Fruit fly (Drosophila melanogaster) whole organism, prepupa: Measurements from ENCODE around the gene CG2321.

Source experiments
- CG10669 ChIP-seq: fragments of 200-800 bp; sonication (Bioruptor generic); optimal IDR thresholded peaks from 3 replicates; lab custom pipeline; 2018; ENCODE audit warnings: missing biosample characterization, mild to moderate bottlenecking, missing genetic modification characterization, moderate library complexity
- CG11294 ChIP-seq: fragments of 200-800 bp; sonication (Bioruptor generic); IDR thresholded peaks from 2 replicates; pipeline ENCODE4 v1.3.6; 2022; ENCODE audit warnings: missing biosample characterization, missing genetic modification characterization
- CG11902 ChIP-seq: fragments of 200-800 bp; sonication (Bioruptor generic); optimal IDR thresholded peaks from 3 replicates; lab custom pipeline; 2016; ENCODE audit warnings: missing biosample characterization, missing genetic modification characterization
- CG15336 ChIP-seq: fragments of 200-800 bp; sonication (Bioruptor generic); IDR thresholded peaks from 2 replicates; pipeline ENCODE4 v1.3.6; 2022; ENCODE audit warnings: missing biosample characterization, missing genetic modification characterization
- CG1621 ChIP-seq: fragments of 200-800 bp; sonication (Bioruptor generic); optimal IDR thresholded peaks from 3 replicates; lab custom pipeline; 2018; ENCODE audit warnings: missing biosample characterization, mild to moderate bottlenecking, missing genetic modification characterization
- CG16779 ChIP-seq: fragments of 200-800 bp; sonication (Bioruptor generic); optimal IDR thresholded peaks from 3 replicates; lab custom pipeline; 2017; ENCODE audit warnings: missing biosample characterization, mild to moderate bottlenecking, missing genetic modification characterization
- CG3032 ChIP-seq: fragments of 200-800 bp; optimal IDR thresholded peaks from 2 replicates; lab custom pipeline; 2019; ENCODE audit warnings: missing biosample characterization, mild to moderate bottlenecking, missing genetic modification characterization, moderate library complexity
- CG31627 ChIP-seq: fragments of 200-800 bp; sonication (Bioruptor generic); optimal IDR thresholded peaks from 3 replicates; lab custom pipeline; 2016; ENCODE audit warnings: missing biosample characterization, missing genetic modification characterization
- CG32006 ChIP-seq: fragments of 200-800 bp; sonication (Bioruptor generic); optimal IDR thresholded peaks from 3 replicates; lab custom pipeline; 2017; ENCODE audit warnings: missing biosample characterization, mild to moderate bottlenecking, missing genetic modification characterization
- CG34406 ChIP-seq: fragments of 200-800 bp; sonication (Bioruptor generic); optimal IDR thresholded peaks from 3 replicates; lab custom pipeline; 2016; ENCODE audit warnings: missing biosample characterization, missing genetic modification characterization
- CG4318 ChIP-seq: fragments of 200-800 bp; sonication (Bioruptor generic); optimal IDR thresholded peaks from 3 replicates; lab custom pipeline; 2017; ENCODE audit warnings: missing biosample characterization, mild to moderate bottlenecking, missing genetic modification characterization
- CG6163 ChIP-seq: fragments of 200-800 bp; sonication (Bioruptor generic); IDR thresholded peaks from 3 replicates; pipeline ENCODE4 v1.3.6; 2022; ENCODE audit warnings: missing biosample characterization, missing genetic modification characterization
- CG6276 ChIP-seq: fragments of 200-800 bp; sonication (Bioruptor generic); optimal IDR thresholded peaks from 2 replicates; lab custom pipeline; 2017; ENCODE audit warnings: missing biosample characterization, mild to moderate bottlenecking, missing genetic modification characterization
- CG6792 ChIP-seq: fragments of 200-800 bp; sonication (Bioruptor generic); optimal IDR thresholded peaks from 3 replicates; lab custom pipeline; 2016; ENCODE audit warnings: missing biosample characterization, missing genetic modification characterization
- CG6808 ChIP-seq: fragments of 200-800 bp; sonication (Bioruptor generic); optimal IDR thresholded peaks from 3 replicates; lab custom pipeline; 2017; ENCODE audit warnings: missing biosample characterization, missing genetic modification characterization, mild to moderate bottlenecking, moderate library complexity, missing genetic modification reagents
- CG6854 ChIP-seq: fragments of 200-800 bp; sonication (Bioruptor generic); optimal IDR thresholded peaks from 2 replicates; lab custom pipeline; 2017; ENCODE audit warnings: missing biosample characterization, mild to moderate bottlenecking, missing genetic modification characterization
- CG7368 ChIP-seq: fragments of 200-800 bp; sonication (Bioruptor generic); optimal IDR thresholded peaks from 3 replicates; lab custom pipeline; 2016; ENCODE audit warnings: missing biosample characterization, missing genetic modification characterization
- CG8119 ChIP-seq: fragments of 200-800 bp; sonication (Bioruptor generic); IDR thresholded peaks from 3 replicates; pipeline ENCODE4 v1.3.6; 2022; ENCODE audit warnings: missing biosample characterization, missing genetic modification characterization
- CG8319 ChIP-seq: fragments of 200-800 bp; sonication (Bioruptor generic); optimal IDR thresholded peaks from 3 replicates; lab custom pipeline; 2016; ENCODE audit warnings: missing biosample characterization, missing genetic modification characterization
- CG8632 ChIP-seq: fragments of 200-800 bp; sonication (Bioruptor generic); optimal IDR thresholded peaks from 3 replicates; lab custom pipeline; 2016; ENCODE audit warnings: missing biosample characterization, missing genetic modification characterization
- CG9139 ChIP-seq: fragments of 200-800 bp; sonication (Bioruptor generic); optimal IDR thresholded peaks from 3 replicates; lab custom pipeline; 2017; ENCODE audit warnings: missing biosample characterization, mild to moderate bottlenecking, missing genetic modification characterization
- Eip75B ChIP-seq: fragments of 200-800 bp; sonication (Bioruptor generic); optimal IDR thresholded peaks from 3 replicates; lab custom pipeline; 2016; ENCODE audit warnings: missing biosample characterization, missing genetic modification characterization
- Eip78C ChIP-seq: fragments of 200-800 bp; sonication (Bioruptor generic); peaks from one replicate; lab custom pipeline; 2016; ENCODE audit warnings: missing biosample characterization, missing genetic modification characterization
- Eip93F ChIP-seq: fragments of 200-800 bp; sonication (Bioruptor generic); optimal IDR thresholded peaks from 2 replicates; lab custom pipeline; 2016; ENCODE audit warnings: missing biosample characterization, mild to moderate bottlenecking, missing genetic modification characterization
- Ets21C ChIP-seq: fragments of 200-800 bp; sonication (Bioruptor generic); optimal IDR thresholded peaks from 3 replicates; lab custom pipeline; 2016; ENCODE audit warnings: missing biosample characterization, missing genetic modification characterization
- Ets96B ChIP-seq: fragments of 200-800 bp; optimal IDR thresholded peaks from 2 replicates; lab custom pipeline; 2019; ENCODE audit warnings: missing biosample characterization, mild to moderate bottlenecking, missing genetic modification characterization, moderate library complexity
- Gug ChIP-seq: fragments of 200-800 bp; sonication (Bioruptor generic); IDR thresholded peaks from 2 replicates; pipeline ENCODE4 v1.3.6; 2022; ENCODE audit warnings: missing biosample characterization, missing genetic modification characterization
- Hr38 ChIP-seq: sonication (Bioruptor generic); optimal IDR thresholded peaks from 2 replicates; lab custom pipeline; 2016; ENCODE audit warnings: missing biosample characterization, missing genetic modification characterization
- Hr39 ChIP-seq: fragments of 200-800 bp; sonication (Bioruptor generic); optimal IDR thresholded peaks from 2 replicates; lab custom pipeline; 2016; ENCODE audit warnings: missing biosample characterization, missing genetic modification characterization
- Hr4 ChIP-seq: fragments of 200-800 bp; sonication (Bioruptor generic); optimal IDR thresholded peaks from 3 replicates; lab custom pipeline; 2016; ENCODE audit warnings: missing biosample characterization, missing genetic modification characterization
- Lpt ChIP-seq: fragments of 200-800 bp; sonication (Bioruptor generic); optimal IDR thresholded peaks from 3 replicates; lab custom pipeline; 2016; ENCODE audit warnings: missing biosample characterization, missing genetic modification characterization
- OdsH ChIP-seq: fragments of 200-800 bp; sonication (Bioruptor generic); optimal IDR thresholded peaks from 3 replicates; lab custom pipeline; 2016; ENCODE audit warnings: missing biosample characterization, missing genetic modification characterization
- Smox ChIP-seq: fragments of 200-800 bp; sonication (Bioruptor generic); optimal IDR thresholded peaks from 3 replicates; lab custom pipeline; 2016; ENCODE audit warnings: missing biosample characterization, missing genetic modification characterization
- Sox102F ChIP-seq: fragments of 200-800 bp; sonication (Bioruptor generic); optimal IDR thresholded peaks from 2 replicates; lab custom pipeline; 2016; ENCODE audit warnings: missing biosample characterization, mild to moderate bottlenecking, missing genetic modification characterization
- Sox14 ChIP-seq: fragments of 200-800 bp; sonication (Bioruptor generic); optimal IDR thresholded peaks from 3 replicates; lab custom pipeline; 2016; ENCODE audit warnings: missing biosample characterization, missing genetic modification characterization
- achi ChIP-seq: fragments of 200-800 bp; sonication (Bioruptor generic); optimal IDR thresholded peaks from 3 replicates; lab custom pipeline; 2016; ENCODE audit warnings: missing biosample characterization, missing genetic modification characterization
- acj6 ChIP-seq: fragments of 200-800 bp; sonication (Bioruptor generic); optimal IDR thresholded peaks from 3 replicates; lab custom pipeline; 2016; ENCODE audit warnings: missing biosample characterization, missing genetic modification characterization
- cyc ChIP-seq: fragments of 200-800 bp; sonication (Bioruptor generic); optimal IDR thresholded peaks from 3 replicates; lab custom pipeline; 2016; ENCODE audit warnings: missing biosample characterization, missing genetic modification characterization
- dac ChIP-seq: fragments of 200-800 bp; sonication (Bioruptor generic); optimal IDR thresholded peaks from 2 replicates; lab custom pipeline; 2017; ENCODE audit warnings: missing biosample characterization, mild to moderate bottlenecking, missing genetic modification characterization
- dsx ChIP-seq: fragments of 200-800 bp; optimal IDR thresholded peaks from 3 replicates; lab custom pipeline; 2019; ENCODE audit warnings: missing biosample characterization, mild to moderate bottlenecking, missing genetic modification characterization, moderate library complexity; ENCODE audit not compliant: poor library complexity, severe bottlenecking
- eg ChIP-seq: fragments of 200-800 bp; sonication (Bioruptor generic); IDR thresholded peaks from 3 replicates; pipeline ENCODE4 v1.3.6; 2022; ENCODE audit warnings: missing biosample characterization, missing genetic modification characterization
- fd85E ChIP-seq: fragments of 200-800 bp; sonication (Bioruptor generic); optimal IDR thresholded peaks from 3 replicates; lab custom pipeline; 2016; ENCODE audit warnings: missing biosample characterization, missing genetic modification characterization
- fkh ChIP-seq: fragments of 200-800 bp; sonication (Bioruptor generic); optimal IDR thresholded peaks from 3 replicates; lab custom pipeline; 2017; ENCODE audit warnings: missing biosample characterization, mild to moderate bottlenecking, missing genetic modification characterization, moderate library complexity
- net ChIP-seq: fragments of 200-800 bp; sonication (Bioruptor generic); optimal IDR thresholded peaks from 3 replicates; lab custom pipeline; 2016; ENCODE audit warnings: missing biosample characterization, missing genetic modification characterization
- pdm3 ChIP-seq: fragments of 200-800 bp; sonication (Bioruptor generic); optimal IDR thresholded peaks from 3 replicates; lab custom pipeline; 2016; ENCODE audit warnings: missing biosample characterization, missing genetic modification characterization
- spab ChIP-seq: fragments of 200-800 bp; sonication (Bioruptor generic); optimal IDR thresholded peaks from 2 replicates; lab custom pipeline; 2017; ENCODE audit warnings: missing biosample characterization, mild to moderate bottlenecking, missing genetic modification characterization, missing genetic modification reagents
- ss ChIP-seq, 2 experiments: fragments of 200-800 bp; sonication (Bioruptor generic); optimal IDR thresholded peaks; 2 replicates in 1 of 2; 3 replicates in 1 of 2; lab custom pipeline; 2017 to 2018; ENCODE audit warnings: mild to moderate bottlenecking in 2 of 2, missing biosample characterization in 2 of 2, missing genetic modification characterization in 2 of 2, moderate library complexity in 1 of 2
- topi ChIP-seq: fragments of 200-800 bp; sonication (Bioruptor generic); optimal IDR thresholded peaks from 3 replicates; lab custom pipeline; 2016; ENCODE audit warnings: missing biosample characterization, missing genetic modification characterization

CG2321 gene

dm6 chr3R:29458689-29459136 lies 30.4 kb downstream of the CG2321 start (continued):
- no peak for TF ChIP-seq Eip93F (GFP tag; lab: Kevin White, UChicago)
- peak; percentile 61; the same call in 2 of the 3 replicates for TF ChIP-seq CG6163 (GFP tag; lab: Robert Waterston, UW)
- TF ChIP-seq CG9139, result no peak
- TF ChIP-seq CG10669 (GFP tag; lab: Kevin White, UChicago), result peak; percentile 47
- peak; percentile 59 for TF ChIP-seq Hr4 (GFP tag; lab: Kevin White, UChicago)
- no peak for TF ChIP-seq CG11294
- peak; percentile 47 for TF ChIP-seq CG34406 (GFP tag; lab: Kevin White, UChicago)
- TF ChIP-seq dac (GFP tag; lab: Kevin White, UChicago), result peak; percentile 48
- peak; percentile 29 for TF ChIP-seq CG6808 (GFP tag; lab: Kevin White, UChicago)
- peak; percentile 40 for TF ChIP-seq CG4318 (GFP tag; lab: Kevin White, UChicago)
- TF ChIP-seq CG32006 (GFP tag; lab: Kevin White, UChicago), result peak; percentile 79
- TF ChIP-seq CG6792 (GFP tag; lab: Kevin White, UChicago), result peak; percentile 35
- TF ChIP-seq eg, result peak; percentile 66; the same call in 2 of the 3 replicates
- peak; percentile 42 for TF ChIP-seq topi (GFP tag; lab: Kevin White, UChicago)
- peak; percentile 52 for TF ChIP-seq Sox102F (GFP tag; lab: Kevin White, UChicago)
- TF ChIP-seq CG6854, result no peak
- TF ChIP-seq CG1621, result no peak
- peak; percentile 22 for TF ChIP-seq dsx (GFP tag; lab: Kevin White, UChicago)
- peak; percentile 39 for TF ChIP-seq net
- peak; percentile 38 for TF ChIP-seq Ets96B (tag; lab: Kevin White, UChicago)
- TF ChIP-seq Gug (GFP tag; lab: Robert Waterston, UW), result no peak
- peak; percentile 60 for TF ChIP-seq Sox14 (GFP tag; lab: Kevin White, UChicago)
- TF ChIP-seq OdsH, result peak; percentile 63
- peak; percentile 73 for TF ChIP-seq fkh
- TF ChIP-seq CG11902 (GFP tag; lab: Kevin White, UChicago), result no peak
- TF ChIP-seq Lpt (GFP tag; lab: Kevin White, UChicago), result no peak
- TF ChIP-seq Hr38 (GFP tag; lab: Kevin White, UChicago), result no peak
- peak; percentile 28 for TF ChIP-seq CG8632 (GFP tag; lab: Kevin White, UChicago)
- peak; percentile 64 for TF ChIP-seq pdm3 (GFP tag; lab: Kevin White, UChicago)
- peak; percentile 33 for TF ChIP-seq CG6276 (GFP tag; lab: Kevin White, UChicago)
- no peak for TF ChIP-seq spab (GFP tag; lab: Kevin White, UChicago)
- peak; percentile 58 for TF ChIP-seq achi (GFP tag; lab: Kevin White, UChicago)
- TF ChIP-seq Eip75B, result peak; percentile 66
- peak; percentile 54 for TF ChIP-seq acj6 (GFP tag; lab: Kevin White, UChicago)
- peak; percentile 76 for TF ChIP-seq CG15336
- peak; percentile 65; the same call in 2 of the 3 replicates for TF ChIP-seq CG8119
- TF ChIP-seq CG3032, result peak; percentile 32
- peak; percentile 57 for TF ChIP-seq Hr39

- TF ChIP-seq ss (GFP tag; optimal IDR thresholded peaks at IDR 0.05; lab: Kevin White, UChicago), result peak in 1 of 2 experiments; percentile 11
- no peak for TF ChIP-seq Smox (GFP tag; lab: Kevin White, UChicago)
- TF ChIP-seq Sox14 (GFP tag; lab: Kevin White, UChicago), result peak; percentile 33
- no peak for TF ChIP-seq pdm3 (GFP tag; lab: Kevin White, UChicago)
- no peak for TF ChIP-seq dac (GFP tag; lab: Kevin White, UChicago)
- TF ChIP-seq Ets96B (tag; lab: Kevin White, UChicago), result no peak
- TF ChIP-seq OdsH, result no peak
- TF ChIP-seq dsx (GFP tag; lab: Kevin White, UChicago), result peak; percentile 43
- TF ChIP-seq CG3032, result no peak
- no peak for TF ChIP-seq CG8119
- TF ChIP-seq achi (GFP tag; lab: Kevin White, UChicago), result no peak
- TF ChIP-seq Eip75B, result no peak
- no peak for TF ChIP-seq CG31627 (GFP tag; lab: Kevin White, UChicago)
- TF ChIP-seq Eip93F (GFP tag; lab: Kevin White, UChicago), result no peak
- TF ChIP-seq CG8319 (GFP tag; lab: Kevin White, UChicago), result no peak
- TF ChIP-seq cyc, result no peak
- TF ChIP-seq CG1621, result no peak
- no peak for TF ChIP-seq CG7368
- no peak for TF ChIP-seq CG11902 (GFP tag; lab: Kevin White, UChicago)
- no peak for TF ChIP-seq CG6854
- no peak for TF ChIP-seq CG11294
- TF ChIP-seq fkh, result peak; percentile 54
- no peak for TF ChIP-seq spab (GFP tag; lab: Kevin White, UChicago)
- TF ChIP-seq Eip78C (GFP tag; lab: Kevin White, UChicago), result peak; percentile 54
- no peak for TF ChIP-seq CG16779 (tag; lab: Kevin White, UChicago)
- no peak for TF ChIP-seq CG8632 (GFP tag; lab: Kevin White, UChicago)
- no peak for TF ChIP-seq fd85E (GFP tag; lab: Kevin White, UChicago)
- TF ChIP-seq Ets21C (GFP tag; lab: Kevin White, UChicago), result no peak
Measured at dm6 chr3R:29457779-29458382, 31.2 kb downstream of the CG2321 start.
